Worm (Caenorhabditis elegans) whole organism, young adult: ENCODE data around the gene pho-12.

Experiments used
- C06A6.2 ChIP-seq: fragments of 200-800 bp; sonication (Bioruptor generic); conservative IDR thresholded peaks from 2 replicates; pipeline ENCODE4 v1.3.6; 2022; ENCODE audit warnings: missing genetic modification characterization, missing compliant biosample characterization
- D2030.7 ChIP-seq: fragments of 200-800 bp; sonication (Bioruptor generic); IDR thresholded peaks from 2 replicates; pipeline ENCODE4 v1.3.6; 2022; ENCODE audit warnings: missing genetic modification reagents, missing genetic modification characterization, missing compliant biosample characterization
- F33H1.4 ChIP-seq: fragments of 200-800 bp; sonication (Bioruptor generic); IDR thresholded peaks from 2 replicates; pipeline ENCODE4 v1.3.6; 2022; ENCODE audit warnings: missing genetic modification reagents, missing genetic modification characterization, missing compliant biosample characterization
- F39B2.1 ChIP-seq: fragments of 200-800 bp; sonication (Bioruptor generic); IDR thresholded peaks from 2 replicates; pipeline ENCODE4 v1.3.6; 2022; ENCODE audit warnings: missing genetic modification reagents, missing genetic modification characterization, missing compliant biosample characterization
- F55B11.4 ChIP-seq: sonication (generic microtip); optimal IDR thresholded peaks from 2 replicates; lab custom pipeline; 2016; ENCODE audit warnings: missing compliant biosample characterization, missing genetic modification characterization, borderline replicate concordance; ENCODE audit not compliant: insufficient read depth
- F57A8.1 ChIP-seq: fragments of 200-800 bp; sonication (Bioruptor generic); optimal IDR thresholded peaks from 2 replicates; lab custom pipeline; 2018; ENCODE audit warnings: mild to moderate bottlenecking, missing genetic modification characterization, moderate library complexity, missing compliant biosample characterization
- Y67H2A.10 ChIP-seq: fragments of 200-800 bp; sonication (Bioruptor generic); conservative IDR thresholded peaks from 2 replicates; pipeline ENCODE4 v1.3.6; 2022; ENCODE audit warnings: missing genetic modification reagents, missing genetic modification characterization, missing compliant biosample characterization
- Y95B8A.8 ChIP-seq: fragments of 200-800 bp; sonication (Bioruptor generic); IDR thresholded peaks from 2 replicates; pipeline ENCODE4 v1.3.6; 2022; ENCODE audit warnings: missing genetic modification reagents, missing genetic modification characterization, missing compliant biosample characterization
- ama-1 ChIP-seq, 3 experiments: fragments of 150-350 bp in 1 of 3; sonication (generic microtip) in 2 of 3; optimal IDR thresholded peaks; 2 replicates each; lab custom pipeline; 2014 to 2018; ENCODE audit warnings: missing biosample characterization in 2 of 3, missing genetic modification characterization in 2 of 3, missing genetic modification reagents in 2 of 3
- atf-7 ChIP-seq: sonication (generic microtip); optimal IDR thresholded peaks from 2 replicates; lab custom pipeline; 2017; ENCODE audit warnings: mild to moderate bottlenecking, missing genetic modification characterization, missing compliant biosample characterization
- attf-5 ChIP-seq: fragments of 200-800 bp; sonication (Bioruptor generic); optimal IDR thresholded peaks from 2 replicates; lab custom pipeline; 2018; ENCODE audit warnings: mild to moderate bottlenecking, missing genetic modification characterization, missing compliant biosample characterization
- attf-6 ChIP-seq: fragments of 200-800 bp; sonication (Bioruptor generic); IDR thresholded peaks from 2 replicates; pipeline ENCODE4 v1.3.6; 2022; ENCODE audit warnings: missing genetic modification reagents, missing genetic modification characterization, missing compliant biosample characterization
- ceh-91 ChIP-seq: fragments of 200-800 bp; sonication (Bioruptor generic); IDR thresholded peaks from 2 replicates; pipeline ENCODE4 v1.3.6; 2022; ENCODE audit warnings: missing genetic modification reagents, missing genetic modification characterization, missing compliant biosample characterization
- egrh-3 ChIP-seq: fragments of 200-800 bp; sonication (Bioruptor generic); IDR thresholded peaks from 2 replicates; pipeline ENCODE4 v1.3.6; 2022; ENCODE audit warnings: missing genetic modification reagents, missing genetic modification characterization, missing compliant biosample characterization
- ekl-4 ChIP-seq: fragments of 200-800 bp; sonication (Bioruptor generic); IDR thresholded peaks from 2 replicates; pipeline ENCODE4 v1.3.6; 2022; ENCODE audit warnings: missing genetic modification reagents, missing genetic modification characterization, missing compliant biosample characterization
- fkh-3 ChIP-seq: sonication (generic microtip); optimal IDR thresholded peaks from 2 replicates; lab custom pipeline; 2016; ENCODE audit warnings: mild to moderate bottlenecking, missing genetic modification characterization, missing compliant biosample characterization
- gei-17 ChIP-seq: fragments of 200-800 bp; sonication (Bioruptor generic); optimal IDR thresholded peaks from 2 replicates; lab custom pipeline; 2018; ENCODE audit warnings: mild to moderate bottlenecking, missing genetic modification characterization, missing compliant biosample characterization
- him-1 ChIP-seq: sonication (generic microtip); optimal IDR thresholded peaks from 2 replicates; lab custom pipeline; 2016; ENCODE audit warnings: missing genotype, missing genetic modification reagents, missing genetic modification characterization, missing compliant biosample characterization
- hmg-1.2 ChIP-seq: fragments of 200-800 bp; sonication (Bioruptor generic); IDR thresholded peaks from 2 replicates; pipeline ENCODE4 v1.3.6; 2022; ENCODE audit warnings: missing genetic modification reagents, missing genetic modification characterization, missing compliant biosample characterization
- hrde-1 ChIP-seq: sonication (generic microtip); optimal IDR thresholded peaks from 2 replicates; lab custom pipeline; 2016; ENCODE audit warnings: missing genetic modification characterization, mild to moderate bottlenecking, missing compliant biosample characterization, moderate library complexity, missing genotype, missing genetic modification reagents, borderline replicate concordance
- lag-1 ChIP-seq: fragments of 200-800 bp; sonication (Bioruptor generic); IDR thresholded peaks from 2 replicates; pipeline ENCODE4 v1.3.6; 2022; ENCODE audit warnings: missing genetic modification reagents, missing genetic modification characterization, missing compliant biosample characterization
- lin-35 ChIP-seq, 3 experiments: fragments of 150-350 bp in 2 of 3; sonication (generic microtip) in 1 of 3; optimal IDR thresholded peaks; 2 replicates each; lab custom pipeline; 2014 to 2018; ENCODE audit warnings: missing biosample characterization in 3 of 3, missing genetic modification characterization in 3 of 3, missing genetic modification reagents in 3 of 3
- lir-1 ChIP-seq: fragments of 200-800 bp; sonication (Bioruptor generic); conservative IDR thresholded peaks from 2 replicates; pipeline ENCODE4 v1.3.6; 2022; ENCODE audit warnings: missing genetic modification reagents, missing genetic modification characterization, missing compliant biosample characterization
- lsl-1 ChIP-seq: fragments of 200-800 bp; sonication (Bioruptor generic); optimal IDR thresholded peaks from 2 replicates; lab custom pipeline; 2018; ENCODE audit warnings: mild to moderate bottlenecking, missing genetic modification characterization, moderate library complexity, missing compliant biosample characterization
- madf-10 ChIP-seq: sonication (generic microtip); optimal IDR thresholded peaks from 2 replicates; lab custom pipeline; 2016; ENCODE audit warnings: mild to moderate bottlenecking, missing genetic modification characterization, missing compliant biosample characterization
- madf-6 ChIP-seq: fragments of 200-800 bp; sonication (Bioruptor generic); IDR thresholded peaks from 2 replicates; pipeline ENCODE4 v1.3.6; 2022; ENCODE audit warnings: missing genetic modification reagents, missing genetic modification characterization, missing compliant biosample characterization
- madf-8 ChIP-seq: fragments of 200-800 bp; sonication (Bioruptor generic); conservative IDR thresholded peaks from 2 replicates; pipeline ENCODE4 v1.3.6; 2022; ENCODE audit warnings: missing genetic modification reagents, missing genetic modification characterization, missing compliant biosample characterization
- mxl-1 ChIP-seq: sonication (generic microtip); optimal IDR thresholded peaks from 2 replicates; lab custom pipeline; 2016; ENCODE audit warnings: missing genetic modification characterization, missing compliant biosample characterization
- nfya-2 ChIP-seq: fragments of 200-800 bp; sonication (Bioruptor generic); IDR thresholded peaks from 2 replicates; pipeline ENCODE4 v1.3.6; 2022; ENCODE audit warnings: missing genetic modification reagents, missing genetic modification characterization, missing compliant biosample characterization
- nhr-80 ChIP-seq: sonication (generic microtip); optimal IDR thresholded peaks from 2 replicates; lab custom pipeline; 2016; ENCODE audit warnings: missing genetic modification characterization, missing compliant biosample characterization
- pha-4 ChIP-seq: fragments of 150-350 bp; sonication (generic microtip); optimal IDR thresholded peaks from 2 replicates; lab custom pipeline; 2014; ENCODE audit warnings: missing biosample characterization, missing genetic modification reagents, missing genetic modification characterization
- snpc-1.1 ChIP-seq: sonication (generic microtip); optimal IDR thresholded peaks from 2 replicates; lab custom pipeline; 2017; ENCODE audit warnings: missing genetic modification characterization, mild to moderate bottlenecking, missing compliant biosample characterization, antibody characterized with exemption, moderate library complexity, missing genotype, missing genetic modification reagents; ENCODE audit not compliant: insufficient read depth
- snpc-3.4 ChIP-seq: sonication (generic microtip); optimal IDR thresholded peaks from 2 replicates; lab custom pipeline; 2017; ENCODE audit warnings: missing genetic modification characterization, mild to moderate bottlenecking, missing compliant biosample characterization, antibody characterized with exemption, moderate library complexity, missing genotype, missing genetic modification reagents
- tbp1 ChIP-seq: fragments of 200-800 bp; sonication (Bioruptor generic); optimal IDR thresholded peaks from 2 replicates; lab custom pipeline; 2018; ENCODE audit warnings: mild to moderate bottlenecking, missing genetic modification characterization, missing compliant biosample characterization
- xnd-1 ChIP-seq: sonication (generic microtip); optimal IDR thresholded peaks from 2 replicates; lab custom pipeline; 2016; ENCODE audit warnings: missing genotype, missing genetic modification reagents, missing genetic modification characterization, missing compliant biosample characterization
- zfh-2 ChIP-seq: fragments of 200-800 bp; sonication (Bioruptor generic); conservative IDR thresholded peaks from 2 replicates; pipeline ENCODE4 v1.3.6; 2022; ENCODE audit warnings: missing genetic modification reagents, missing genetic modification characterization, missing compliant biosample characterization

Gene pho-12

DNA sequence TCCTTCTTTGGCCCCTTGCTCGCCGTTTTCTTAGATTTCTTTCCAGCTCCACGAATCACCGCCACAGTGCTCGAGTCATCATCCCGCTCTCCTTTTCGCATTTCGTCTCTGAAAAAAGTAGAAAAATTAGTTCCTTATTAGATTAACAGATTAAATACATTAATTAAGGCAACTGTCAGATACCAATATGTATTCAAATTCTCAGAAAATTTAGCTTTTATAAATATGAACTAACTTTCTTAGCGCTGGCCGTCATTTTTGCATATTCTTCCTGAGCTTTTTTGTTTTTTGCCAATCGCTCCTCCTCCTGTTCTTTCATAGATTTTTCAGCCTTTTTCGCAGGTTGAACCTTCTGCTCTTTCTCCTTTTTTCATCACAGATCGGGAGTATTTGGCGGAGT, 39.0 kb upstream of the pho-12 start, which contains the start of gene C04G6.6:
Gene C04G6.6 (minus strand): TSS at position 101 of the 400 bp plus-strand sequence.
- TF ChIP-seq madf-10 (tag; lab: Kevin White, UChicago) (no peak), lsl-1 (GFP tag; lab: Kevin White, UChicago) (no peak), F55B11.4 (no peak), mxl-1 (tag; lab: Kevin White, UChicago) (no peak)

DNA sequence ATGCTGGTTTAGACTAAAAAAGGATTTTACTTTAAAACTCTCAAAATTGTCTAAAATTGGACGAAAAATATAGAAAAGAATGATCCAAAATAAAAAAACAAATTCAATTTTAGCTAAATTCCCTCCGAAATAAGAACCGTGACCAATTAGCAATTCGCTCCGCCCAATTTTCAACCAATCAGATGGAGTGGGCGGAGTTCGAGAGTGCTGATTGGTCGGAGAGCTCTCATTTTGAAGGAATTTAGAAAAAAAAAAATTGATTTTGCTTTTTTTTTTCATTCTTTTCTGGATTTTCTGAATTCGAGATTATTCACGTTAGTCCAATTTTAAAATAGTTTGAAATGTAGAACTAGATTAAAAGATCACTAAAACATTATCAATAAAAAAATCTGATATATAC, 38.4 kb upstream of the pho-12 start:
- TF ChIP-seq lir-1 (GFP tag; lab: Robert Waterston, UW) (no peak), F39B2.1 (GFP tag; lab: Robert Waterston, UW) (no peak), ekl-4 (GFP tag; lab: Robert Waterston, UW) (no peak), egrh-3 (GFP tag; lab: Robert Waterston, UW) (no peak), Y67H2A.10 (GFP tag; lab: Robert Waterston, UW) (no peak), pha-4 (tag; lab: Kevin White, UChicago) (no peak), F57A8.1 (GFP tag; lab: Kevin White, UChicago) (no peak), lag-1 (GFP tag; lab: Robert Waterston, UW) (no peak), tbp1 (GFP tag; lab: Kevin White, UChicago) (no peak), madf-6 (no peak)
- TF ChIP-seq, all 124 proteins: peak for 0

DNA sequence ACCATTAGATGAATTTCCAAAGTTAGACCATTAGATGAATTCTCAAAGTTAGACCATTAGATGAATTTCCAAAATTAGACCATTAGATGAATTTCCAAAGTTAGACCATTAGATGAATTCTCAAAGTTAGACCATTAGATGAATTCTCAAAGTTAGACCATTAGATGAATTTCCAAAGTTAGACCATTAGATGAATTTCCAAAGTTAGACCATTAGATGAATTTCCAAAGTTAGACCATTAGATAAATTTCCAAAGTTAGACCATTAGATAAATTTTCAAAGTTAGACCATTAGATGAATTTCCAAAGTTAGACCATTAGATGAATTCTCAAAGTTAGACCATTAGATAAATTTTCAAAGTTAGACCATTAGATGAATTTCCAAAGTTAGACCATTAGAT, 36.8 kb upstream of the pho-12 start:
- TF ChIP-seq egrh-3 (GFP tag; lab: Robert Waterston, UW): peak; percentile 92

DNA sequence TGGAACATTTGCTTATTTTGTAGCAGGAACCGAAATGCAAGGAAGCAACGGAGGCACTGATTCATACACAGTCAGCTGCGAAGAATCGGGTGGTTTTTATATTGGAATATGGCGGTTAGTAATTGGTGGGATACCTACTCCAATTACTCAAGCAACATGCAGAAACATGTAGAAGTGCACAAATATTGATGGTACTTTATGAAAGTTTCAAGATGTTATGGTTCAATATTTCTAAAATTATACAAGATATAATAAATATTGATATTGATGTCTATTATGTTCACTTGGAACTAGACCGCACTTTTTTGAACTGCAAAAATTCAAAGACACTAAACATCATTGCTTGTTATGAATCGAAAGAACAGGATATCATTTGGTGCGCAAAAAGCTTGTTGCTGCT, 33.3 kb upstream of the pho-12 start, which contains the start of gene C04G6.13:
Gene C04G6.13 (plus strand): TSS at position 301 of the 400 bp plus-strand sequence.
- TF ChIP-seq hrde-1 (no peak), atf-7 (tag; lab: Kevin White, UChicago) (no peak), xnd-1 (tag; lab: Kevin White, UChicago) (no peak), C06A6.2 (no peak), D2030.7 (GFP tag; lab: Robert Waterston, UW) (no peak), gei-17 (no peak), him-1 (tag; lab: Kevin White, UChicago) (no peak), snpc-3.4 (no peak), madf-8 (GFP tag; lab: Robert Waterston, UW) (no peak), ama-1 (optimal IDR thresholded peaks at IDR 0.05; lab: Kevin White, UChicago) (no peak), ama-1 (GFP tag; optimal IDR thresholded peaks at IDR 0.05; lab: Kevin White, UChicago) (no peak), ceh-91 (GFP tag; lab: Robert Waterston, UW) (no peak), snpc-1.1 (no peak), fkh-3 (tag; lab: Kevin White, UChicago) (no peak)

DNA sequence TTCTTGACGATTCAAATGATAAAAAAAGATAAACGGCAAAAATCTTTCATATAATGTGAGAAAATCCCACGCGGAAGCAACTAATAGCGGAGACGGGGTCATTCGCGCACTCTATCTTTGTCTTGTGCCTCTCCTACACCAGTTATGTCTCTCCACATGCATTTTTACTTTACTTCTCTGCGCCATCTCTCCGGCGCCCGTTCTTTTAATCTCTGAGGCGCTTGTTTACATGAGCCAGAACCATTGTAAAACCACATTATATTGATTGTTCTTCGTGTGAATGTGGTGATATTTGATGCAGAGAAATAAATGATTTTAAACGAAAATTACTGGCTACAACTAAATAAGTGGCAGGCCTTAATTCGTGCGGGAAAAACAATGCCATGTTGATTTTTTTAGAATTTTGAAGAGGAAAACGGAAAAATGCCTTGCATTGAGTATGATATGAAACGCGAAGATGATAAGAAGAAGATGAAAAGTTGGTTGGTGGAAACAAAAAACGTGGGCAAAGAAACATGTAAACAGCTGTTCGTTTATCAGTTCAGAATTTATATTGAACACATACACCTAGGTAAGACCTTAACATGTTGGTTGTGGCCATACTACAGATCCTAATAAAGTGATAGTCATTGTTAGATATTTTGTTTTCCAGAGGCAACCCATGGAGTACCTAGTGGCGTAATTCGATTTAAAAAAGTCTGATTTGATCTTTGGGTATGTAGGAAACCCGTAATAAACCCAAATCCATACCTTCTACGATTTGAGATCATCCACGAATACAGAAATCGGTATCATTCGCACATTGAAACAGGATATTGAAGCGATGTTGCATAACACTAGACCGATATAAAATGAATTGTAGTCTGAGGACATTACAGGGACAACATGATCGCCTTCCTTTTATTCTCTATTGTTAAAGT, 32.0 kb upstream of the pho-12 start, which contains the start of gene C04G6.2:
Gene C04G6.2 (plus strand): TSS at position 870 of the 920 bp plus-strand sequence.
- TF ChIP-seq nhr-80 (peak; percentile 52), hmg-1.2 (peak; percentile 92; the same call in 1 of the 2 replicates), attf-6 (GFP tag; lab: Robert Waterston, UW) (no peak), lin-35 (GFP tag; optimal IDR thresholded peaks at IDR 0.05; lab: Kevin White, UChicago) (no peak), nfya-2 (no peak), ama-1 (optimal IDR thresholded peaks at IDR 0.05; lab: Kevin White, UChicago) (no peak), ama-1 (GFP tag; optimal IDR thresholded peaks at IDR 0.05; lab: Kevin White, UChicago) (no peak), pha-4 (tag; lab: Kevin White, UChicago) (peak; percentile 48), F33H1.4 (GFP tag; lab: Robert Waterston, UW) (no peak), zfh-2 (GFP tag; lab: Robert Waterston, UW) (no peak), attf-5 (GFP tag; lab: Kevin White, UChicago) (peak; percentile 56), Y95B8A.8 (GFP tag; lab: Robert Waterston, UW) (no peak)
